Worm (Caenorhabditis elegans) whole organism, L2 larva: ENCODE results near the gene T08B6.9.
A peak's percentile ranks its signal among the peaks of the same experiment; 100 is the strongest.

Experiments
- Y55F3AM.14 ChIP-seq: fragments of 200-800 bp; sonication (Bioruptor generic); optimal IDR thresholded peaks from 2 replicates; lab custom pipeline; 2018; ENCODE audit warnings: mild to moderate bottlenecking, missing genetic modification characterization, missing compliant biosample characterization
- ZK546.5 ChIP-seq: sonication (generic microtip); optimal IDR thresholded peaks from 2 replicates; lab custom pipeline; 2017; ENCODE audit warnings: missing biosample characterization, missing genetic modification characterization
- alr-1 ChIP-seq: fragments of 150-350 bp; optimal IDR thresholded peaks from 2 replicates; lab custom pipeline; 2014; ENCODE audit warnings: missing biosample characterization, missing genetic modification characterization
- aly-2 ChIP-seq: fragments of 150-350 bp; optimal IDR thresholded peaks from 2 replicates; lab custom pipeline; 2014; ENCODE audit warnings: missing biosample characterization, missing genetic modification characterization
- blmp-1 ChIP-seq: sonication (generic microtip); optimal IDR thresholded peaks from 2 replicates; lab custom pipeline; 2017; ENCODE audit warnings: missing genetic modification characterization, mild to moderate bottlenecking, missing compliant biosample characterization, antibody characterized with exemption, moderate library complexity; ENCODE audit not compliant: insufficient read depth
- ceh-16 ChIP-seq: fragments of 150-350 bp; optimal IDR thresholded peaks from 2 replicates; lab custom pipeline; 2014; ENCODE audit warnings: missing biosample characterization, missing genetic modification characterization
- ceh-82 ChIP-seq: fragments of 150-350 bp; optimal IDR thresholded peaks from 2 replicates; lab custom pipeline; 2014; ENCODE audit warnings: missing biosample characterization, missing genetic modification characterization
- crh-2 ChIP-seq: sonication (generic microtip); optimal IDR thresholded peaks from 2 replicates; lab custom pipeline; 2017; ENCODE audit warnings: missing biosample characterization, missing genetic modification characterization
- dmd-4 ChIP-seq: sonication (generic microtip); optimal IDR thresholded peaks from 2 replicates; lab custom pipeline; 2017; ENCODE audit warnings: missing biosample characterization, missing genetic modification characterization
- egl-27 ChIP-seq: sonication (generic microtip); optimal IDR thresholded peaks from 3 replicates; lab custom pipeline; 2017; ENCODE audit warnings: missing biosample characterization, missing genetic modification reagents, missing genetic modification characterization
- elt-1 ChIP-seq: fragments of 150-350 bp; optimal IDR thresholded peaks from 2 replicates; lab custom pipeline; 2014; ENCODE audit warnings: missing biosample characterization, missing genetic modification characterization
- elt-3 ChIP-seq: sonication (generic microtip); optimal IDR thresholded peaks from 2 replicates; lab custom pipeline; 2017; ENCODE audit warnings: missing biosample characterization, missing genetic modification characterization
- fos-1 ChIP-seq: fragments of 150-350 bp; optimal IDR thresholded peaks from 2 replicates; lab custom pipeline; 2014; ENCODE audit warnings: missing biosample characterization, missing genetic modification characterization
- gmeb-1 ChIP-seq: fragments of 150-350 bp; optimal IDR thresholded peaks from 2 replicates; lab custom pipeline; 2014; ENCODE audit warnings: missing biosample characterization, missing genetic modification characterization
- lin-11 ChIP-seq: fragments of 150-350 bp; sonication (generic microtip); optimal IDR thresholded peaks from 2 replicates; lab custom pipeline; 2014; ENCODE audit warnings: missing biosample characterization, missing genetic modification characterization, inconsistent platforms, mixed read lengths
- lin-39 ChIP-seq: fragments of 150-350 bp; optimal IDR thresholded peaks from 2 replicates; lab custom pipeline; 2014; ENCODE audit warnings: missing biosample characterization, missing genetic modification reagents, missing genetic modification characterization
- lsy-2 ChIP-seq, 2 experiments: fragments of 150-350 bp in 1 of 2; sonication (generic microtip) in 1 of 2; optimal IDR thresholded peaks; 2 replicates each; lab custom pipeline; 2014 to 2017; ENCODE audit warnings: missing biosample characterization in 2 of 2, missing genetic modification characterization in 2 of 2
- mbf-1 ChIP-seq: sonication (generic microtip); optimal IDR thresholded peaks from 2 replicates; lab custom pipeline; 2017; ENCODE audit warnings: missing biosample characterization, missing genetic modification characterization
- mdl-1 ChIP-seq, 2 experiments: fragments of 150-350 bp in 1 of 2; sonication (generic microtip) in 1 of 2; optimal IDR thresholded peaks; 2 replicates each; lab custom pipeline; 2017; ENCODE audit warnings: missing biosample characterization in 2 of 2, missing genetic modification characterization in 2 of 2
- nhr-10 ChIP-seq: sonication (generic microtip); optimal IDR thresholded peaks from 2 replicates; lab custom pipeline; 2017; ENCODE audit warnings: missing biosample characterization, missing genetic modification characterization
- nhr-11 ChIP-seq: fragments of 150-350 bp; optimal IDR thresholded peaks from 2 replicates; lab custom pipeline; 2014; ENCODE audit warnings: missing biosample characterization, missing genetic modification characterization
- nhr-12 ChIP-seq: fragments of 150-350 bp; optimal IDR thresholded peaks from 2 replicates; lab custom pipeline; 2014; ENCODE audit warnings: missing biosample characterization, missing genetic modification characterization
- nhr-21 ChIP-seq: fragments of 150-350 bp; optimal IDR thresholded peaks from 2 replicates; lab custom pipeline; 2014; ENCODE audit warnings: missing biosample characterization, missing genetic modification characterization
- nhr-23 ChIP-seq: fragments of 150-350 bp; optimal IDR thresholded peaks from 2 replicates; lab custom pipeline; 2014; ENCODE audit warnings: missing biosample characterization, missing genetic modification reagents, missing genetic modification characterization
- nhr-237 ChIP-seq: fragments of 150-350 bp; optimal IDR thresholded peaks from 2 replicates; lab custom pipeline; 2014; ENCODE audit warnings: missing biosample characterization, missing genetic modification characterization
- nhr-25 ChIP-seq: fragments of 150-350 bp; sonication (generic microtip); optimal IDR thresholded peaks from 3 replicates; lab custom pipeline; 2014; ENCODE audit warnings: missing biosample characterization, missing genetic modification characterization
- sem-4 ChIP-seq: fragments of 150-350 bp; optimal IDR thresholded peaks from 2 replicates; lab custom pipeline; 2014; ENCODE audit warnings: missing biosample characterization, missing genetic modification reagents, missing genetic modification characterization
- skn-1 ChIP-seq: sonication (generic microtip); optimal IDR thresholded peaks from 2 replicates; lab custom pipeline; 2017; ENCODE audit warnings: missing biosample characterization, missing genetic modification characterization
- sma-9 ChIP-seq, 2 experiments: fragments of 150-350 bp in 1 of 2; sonication (generic microtip) in 1 of 2; optimal IDR thresholded peaks; 2 replicates each; lab custom pipeline; 2014 to 2016; ENCODE audit warnings: missing genetic modification characterization in 2 of 2, mild to moderate bottlenecking in 1 of 2, missing biosample characterization in 1 of 2, missing compliant biosample characterization in 1 of 2, missing genetic modification reagents in 1 of 2, moderate library complexity in 1 of 2
- snpc-4 ChIP-seq: fragments of 150-350 bp; optimal IDR thresholded peaks from 2 replicates; lab custom pipeline; 2014; ENCODE audit warnings: missing biosample characterization, missing genetic modification characterization
- unc-39 ChIP-seq: fragments of 150-350 bp; optimal IDR thresholded peaks from 2 replicates; lab custom pipeline; 2014; ENCODE audit warnings: missing biosample characterization, missing genetic modification characterization
- unc-55 ChIP-seq: fragments of 150-350 bp; sonication (generic microtip); optimal IDR thresholded peaks from 3 replicates; lab custom pipeline; 2014; ENCODE audit warnings: missing biosample characterization, missing genetic modification reagents, missing genetic modification characterization
- unc-62 ChIP-seq: fragments of 150-350 bp; optimal IDR thresholded peaks from 2 replicates; lab custom pipeline; 2014; ENCODE audit warnings: missing biosample characterization, missing genetic modification reagents, missing genetic modification characterization
- zag-1 ChIP-seq: fragments of 150-350 bp; optimal IDR thresholded peaks from 2 replicates; lab custom pipeline; 2014; ENCODE audit warnings: missing biosample characterization, missing genetic modification characterization
- ztf-1 ChIP-seq: fragments of 200-800 bp; sonication (Bioruptor generic); conservative IDR thresholded peaks from 2 replicates; pipeline ENCODE4 v1.3.6; 2022; ENCODE audit warnings: missing genetic modification characterization, missing compliant biosample characterization

Gene T08B6.9

ce11 chrIV:4890543-4890942 lies at the start of gene T08B6.9:
TSS of gene T08B6.9 (plus strand) at chrIV:4890843.
- TF ChIP-seq elt-1 (no peak), ceh-82 (tag; lab: Kevin White, UChicago) (no peak), nhr-25 (tag; lab: Kevin White, UChicago) (no peak), lsy-2 (tag; optimal IDR thresholded peaks at IDR 0.05; lab: Kevin White, UChicago) (no peak), elt-3 (no peak), nhr-237 (tag; lab: Kevin White, UChicago) (no peak), alr-1 (tag; lab: Kevin White, UChicago) (no peak), nhr-21 (tag; lab: Kevin White, UChicago) (no peak), skn-1 (tag; lab: Kevin White, UChicago) (no peak), sma-9 (GFP tag; optimal IDR thresholded peaks at IDR 0.05; lab: Kevin White, UChicago) (no peak), sma-9 (tag; optimal IDR thresholded peaks at IDR 0.05; lab: Kevin White, UChicago) (no peak), snpc-4 (tag; lab: Kevin White, UChicago) (no peak), sem-4 (tag; lab: Kevin White, UChicago) (no peak), dmd-4 (no peak), unc-55 (GFP tag; lab: Kevin White, UChicago) (no peak), nhr-12 (no peak), gmeb-1 (tag; lab: Kevin White, UChicago) (no peak), mdl-1 (tag; optimal IDR thresholded peaks at IDR 0.05; lab: Kevin White, UChicago) (no peak), unc-62 (GFP tag; lab: Kevin White, UChicago) (no peak), crh-2 (tag; lab: Kevin White, UChicago) (no peak), Y55F3AM.14 (no peak)

- TF ChIP-seq sma-9 (GFP tag; optimal IDR thresholded peaks at IDR 0.05; lab: Kevin White, UChicago), result no peak
- TF ChIP-seq sma-9 (tag; optimal IDR thresholded peaks at IDR 0.05; lab: Kevin White, UChicago), result no peak
- TF ChIP-seq fos-1 (tag; lab: Kevin White, UChicago), result peak; percentile 86
These were observed 48.6 kb upstream of the T08B6.9 start for ce11 chrIV:4842030-4842429.

- TF ChIP-seq sem-4 (tag; lab: Kevin White, UChicago), result no peak
- no peak for TF ChIP-seq nhr-25 (tag; lab: Kevin White, UChicago)
- TF ChIP-seq blmp-1 (tag; lab: Kevin White, UChicago), result no peak
- TF ChIP-seq, all 48 proteins: peak for 0
These were observed 43.9 kb upstream of the T08B6.9 start, which contains the start of gene tat-2 for ce11 chrIV:4846793-4847192. TSS of gene tat-2 (minus strand) at chrIV:4846893.

ce11 chrIV:4856195-4856594 lies 34.4 kb upstream of the T08B6.9 start, which contains the start of gene Y17G9A.2:
TSS of gene Y17G9A.2 (minus strand) at chrIV:4856295.
- no peak for TF ChIP-seq unc-39 (tag; lab: Kevin White, UChicago)
- no peak for TF ChIP-seq nhr-11
- no peak for TF ChIP-seq gmeb-1 (tag; lab: Kevin White, UChicago)
- no peak for TF ChIP-seq ceh-16 (tag; lab: Kevin White, UChicago)
- TF ChIP-seq aly-2 (tag; lab: Kevin White, UChicago), result no peak
- no peak for TF ChIP-seq unc-62 (GFP tag; lab: Kevin White, UChicago)
- TF ChIP-seq mbf-1, result no peak
- no peak for TF ChIP-seq nhr-25 (tag; lab: Kevin White, UChicago)
- TF ChIP-seq elt-1, result no peak
- no peak for TF ChIP-seq ztf-1 (GFP tag; lab: Robert Waterston, UW)
- TF ChIP-seq lin-11 (tag; lab: Kevin White, UChicago), result no peak
- no peak for TF ChIP-seq snpc-4 (tag; lab: Kevin White, UChicago)
- TF ChIP-seq nhr-12, result no peak
- TF ChIP-seq zag-1 (tag; lab: Kevin White, UChicago), result no peak
- no peak for TF ChIP-seq skn-1 (tag; lab: Kevin White, UChicago)
- no peak for TF ChIP-seq crh-2 (tag; lab: Kevin White, UChicago)
- no peak for TF ChIP-seq nhr-23 (tag; lab: Kevin White, UChicago)
- TF ChIP-seq nhr-10 (tag; lab: Kevin White, UChicago), result no peak

- TF ChIP-seq crh-2 (tag; lab: Kevin White, UChicago) (no peak), lin-11 (tag; lab: Kevin White, UChicago) (no peak), unc-55 (GFP tag; lab: Kevin White, UChicago) (no peak), Y55F3AM.14 (no peak), lin-39 (no peak), unc-39 (tag; lab: Kevin White, UChicago) (no peak), egl-27 (tag; lab: Kevin White, UChicago) (no peak), gmeb-1 (tag; lab: Kevin White, UChicago) (no peak), ZK546.5 (tag; lab: Kevin White, UChicago) (no peak)
These were observed 32.1 kb upstream of the T08B6.9 start, which contains the start of gene Y17G9A.3 for ce11 chrIV:4858573-4858972. TSS of gene Y17G9A.3 (minus strand) at chrIV:4858673.
